Fruit fly (Drosophila melanogaster): ENCODE measurements around the gene CG8750.

Gene CG8750

dm6 chr3L:13842140-13842539, 677 bp downstream of the CG8750 start, which contains the start of gene CG8757:
Gene CG8757, minus strand, starts transcription at chr3L:13842240.
- no peak for TF ChIP-seq noc (tag; optimal IDR thresholded peaks at IDR 0.05)

dm6 chr3L:13840731-13841130, 2.1 kb downstream of the CG8750 start:
- TF ChIP-seq noc (tag; optimal IDR thresholded peaks at IDR 0.05) = no peak

dm6 chr3L:13837456-13837855, 5.4 kb downstream of the CG8750 start, which contains the start of gene CG43184:
Gene CG43184, plus strand, starts transcription at chr3L:13837756.
- TF ChIP-seq noc (tag; optimal IDR thresholded peaks at IDR 0.05) = no peak

dm6 chr3L:13803258-13803657, 39.6 kb downstream of the CG8750 start, which contains the start of gene bru3:
Gene bru3, minus strand, starts transcription at chr3L:13803400.
- TF ChIP-seq noc (tag; optimal IDR thresholded peaks at IDR 0.05) = no peak
